Fruit fly (Drosophila melanogaster): ENCODE results near the gene CG33257.

Gene CG33257

dm6 chr3L:16385880-16386584, 39.9 kb downstream of the CG33257 start, which contains the start of the genes Agpat3 and RAF2:
Gene Agpat3 (minus strand): TSS chr3L:16385957.
Gene RAF2 (plus strand): TSS chr3L:16386327.
- TF ChIP-seq CG8478 (optimal IDR thresholded peaks at IDR 0.05) (no peak), Dll (optimal IDR thresholded peaks at IDR 0.05) (no peak), EcR (GFP tag; optimal IDR thresholded peaks at IDR 0.05) (no peak), psq (optimal IDR thresholded peaks at IDR 0.05) (no peak), usp (GFP tag; optimal IDR thresholded peaks at IDR 0.05) (no peak), pan (optimal IDR thresholded peaks at IDR 0.05) (no peak)

dm6 chr3L:16390793-16391192, 44.7 kb downstream of the CG33257 start:
- no peak for TF ChIP-seq CG8478 (optimal IDR thresholded peaks at IDR 0.05)
- no peak for TF ChIP-seq Dll (optimal IDR thresholded peaks at IDR 0.05)

dm6 chr3L:16391257-16391656, 45.1 kb downstream of the CG33257 start:
- TF ChIP-seq Dll (optimal IDR thresholded peaks at IDR 0.05) (no peak), EcR (GFP tag; optimal IDR thresholded peaks at IDR 0.05) (no peak), psq (optimal IDR thresholded peaks at IDR 0.05) (no peak), CG8478 (optimal IDR thresholded peaks at IDR 0.05) (no peak), usp (GFP tag; optimal IDR thresholded peaks at IDR 0.05) (no peak)

DNA sequence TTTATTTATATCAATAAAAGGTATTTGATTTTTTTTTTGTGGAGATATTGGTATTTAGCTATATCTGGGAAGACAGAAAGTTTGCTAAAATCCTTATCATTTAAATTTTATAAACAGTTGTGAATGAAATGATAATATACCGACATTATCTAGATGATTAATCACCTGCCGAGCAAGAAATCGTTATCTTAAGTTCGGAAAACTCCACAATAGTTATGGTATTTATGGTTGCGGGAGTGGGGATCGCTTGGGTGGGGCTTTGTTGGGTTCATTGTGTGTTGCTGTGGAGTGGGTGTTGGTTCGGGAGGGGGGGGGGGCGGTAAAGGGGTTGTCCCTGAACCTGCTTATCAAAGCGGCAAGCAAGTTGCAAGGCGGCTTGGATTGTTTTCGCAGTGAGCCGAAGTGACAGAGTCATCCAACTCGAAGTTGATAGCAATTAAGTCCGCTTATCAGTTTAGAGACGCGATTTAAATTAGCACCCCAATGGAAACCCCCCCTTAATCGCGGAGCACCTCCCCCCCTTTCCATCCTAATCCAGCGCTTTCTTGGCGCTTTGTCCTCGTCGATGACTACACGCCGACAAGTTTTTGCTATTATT, 46.2 kb downstream of the CG33257 start:
- TF ChIP-seq psq (optimal IDR thresholded peaks at IDR 0.05) (no peak), usp (GFP tag; optimal IDR thresholded peaks at IDR 0.05) (no peak), EcR (GFP tag; optimal IDR thresholded peaks at IDR 0.05) (no peak), Dll (optimal IDR thresholded peaks at IDR 0.05) (no peak)

- no peak for TF ChIP-seq usp (GFP tag; optimal IDR thresholded peaks at IDR 0.05)
- no peak for TF ChIP-seq CG8478 (optimal IDR thresholded peaks at IDR 0.05)
- TF ChIP-seq Dll (optimal IDR thresholded peaks at IDR 0.05): no peak
- no peak for TF ChIP-seq psq (optimal IDR thresholded peaks at IDR 0.05)
- no peak for TF ChIP-seq EcR (GFP tag; optimal IDR thresholded peaks at IDR 0.05)
- TF ChIP-seq pan (optimal IDR thresholded peaks at IDR 0.05): no peak
These were observed 46.8 kb downstream of the CG33257 start for dm6 chr3L:16392874-16393273.

DNA sequence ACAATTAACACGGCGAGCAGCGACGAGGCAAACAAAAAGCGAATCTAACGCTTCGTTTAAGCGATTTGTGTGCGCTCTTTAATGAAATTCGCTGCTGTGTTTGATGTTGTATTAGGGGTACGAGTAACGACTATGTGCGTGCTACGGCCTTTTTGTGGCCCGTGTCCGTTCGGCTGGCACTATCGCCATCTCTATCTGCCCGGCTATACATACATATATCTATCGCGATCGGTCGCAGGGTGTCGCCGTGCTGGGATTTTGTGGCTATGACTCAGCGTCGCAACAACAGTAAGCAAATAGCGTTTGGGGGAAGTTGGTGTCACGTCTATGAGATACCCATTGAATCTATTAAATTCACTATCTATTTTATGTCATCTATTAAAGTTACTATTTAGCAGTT, 47.6 kb downstream of the CG33257 start:
- no peak for TF ChIP-seq EcR (GFP tag; optimal IDR thresholded peaks at IDR 0.05)
- TF ChIP-seq usp (GFP tag; optimal IDR thresholded peaks at IDR 0.05): no peak
- TF ChIP-seq CG8478 (optimal IDR thresholded peaks at IDR 0.05): no peak
- TF ChIP-seq pan (optimal IDR thresholded peaks at IDR 0.05): no peak
- TF ChIP-seq psq (optimal IDR thresholded peaks at IDR 0.05): no peak

DNA sequence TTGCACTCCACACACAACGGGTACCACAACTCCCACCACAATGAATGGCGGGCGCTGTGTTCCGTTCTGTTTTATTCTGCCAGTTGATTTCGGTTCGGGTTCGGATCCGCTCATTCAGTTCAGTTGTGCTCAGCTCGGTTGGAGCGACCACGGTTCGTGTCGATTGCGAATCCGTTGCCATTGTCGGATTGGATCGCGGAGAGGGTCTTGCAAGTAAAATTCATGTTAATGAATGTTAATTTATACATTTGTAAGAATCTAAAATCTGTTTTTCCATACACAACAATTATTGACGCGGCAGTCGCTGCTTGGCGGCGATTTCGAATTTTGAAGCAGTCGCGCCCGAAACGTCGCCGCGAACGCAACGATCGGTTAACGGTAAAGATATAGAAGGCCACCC, 48.4 kb downstream of the CG33257 start, which contains the start of gene Gagr:
Gene Gagr, plus strand, starts transcription at position 81 of the 400 bp plus-strand sequence.
- TF ChIP-seq usp (GFP tag; optimal IDR thresholded peaks at IDR 0.05): no peak
- TF ChIP-seq pan (optimal IDR thresholded peaks at IDR 0.05): no peak
- no peak for TF ChIP-seq CG8478 (optimal IDR thresholded peaks at IDR 0.05)
- no peak for TF ChIP-seq EcR (GFP tag; optimal IDR thresholded peaks at IDR 0.05)
- no peak for TF ChIP-seq psq (optimal IDR thresholded peaks at IDR 0.05)
- TF ChIP-seq Dll (optimal IDR thresholded peaks at IDR 0.05): no peak

All from whole organism.